Fruit fly (Drosophila melanogaster): ENCODE data around the gene ssx.
A peak's percentile ranks its signal among the peaks of the same experiment; 100 is the strongest.

Gene ssx

dm6 chrX:1322214-1322613 is 48.2 kb upstream of the ssx start, which contains the start of gene DAAM (continued):
- TF ChIP-seq CG3281 (GFP tag; optimal IDR thresholded peaks at IDR 0.05) (no peak), fd3F (GFP tag; optimal IDR thresholded peaks at IDR 0.05) (peak; percentile 23), E2f1 (GFP tag; IDR thresholded peaks at IDR 0.05) (peak; percentile 53), grn (GFP tag; optimal IDR thresholded peaks at IDR 0.05) (peak; percentile 60), Meics (GFP tag; optimal IDR thresholded peaks at IDR 0.05) (peak; percentile 70), onecut (GFP tag; IDR thresholded peaks at IDR 0.05) (no peak), Bdp1 (GFP tag; optimal IDR thresholded peaks at IDR 0.05) (peak; percentile 9), C15 (GFP tag; IDR thresholded peaks at IDR 0.05) (no peak), Dp (GFP tag; optimal IDR thresholded peaks at IDR 0.05) (peak; percentile 80), Rfx (GFP tag; IDR thresholded peaks at IDR 0.05) (peak; percentile 78), HLH4C (GFP tag; IDR thresholded peaks at IDR 0.05; ENCODE audit: partially characterized antibody) (peak; percentile 55), CG10543 (GFP tag; optimal IDR thresholded peaks at IDR 0.05) (peak; percentile 48), row (GFP tag; IDR thresholded peaks at IDR 0.05) (peak; percentile 22; the same call in 1 of the 3 replicates), stc (GFP tag; IDR thresholded peaks at IDR 0.05) (no peak), aop (GFP tag; IDR thresholded peaks at IDR 0.05) (no peak), insv (GFP tag; optimal IDR thresholded peaks at IDR 0.05) (peak in 1 of 2 experiments; percentile 41), bbx (GFP tag; IDR thresholded peaks at IDR 0.05; ENCODE audit: partially characterized antibody) (peak; percentile 63; the same call in 1 of the 2 replicates), Med (GFP tag) (peak; percentile 95), Aef1 (GFP tag; IDR thresholded peaks at IDR 0.05) (no peak), unc-4 (GFP tag; IDR thresholded peaks at IDR 0.05; ENCODE audit: partially characterized antibody) (peak; percentile 41), CG18599 (GFP tag; optimal IDR thresholded peaks at IDR 0.05) (peak; percentile 31), sob (GFP tag; IDR thresholded peaks at IDR 0.05) (peak; percentile 69), CG9437 (GFP tag; optimal IDR thresholded peaks at IDR 0.05) (no peak), psq (GFP tag; optimal IDR thresholded peaks at IDR 0.05) (no peak), CG12104 (GFP tag; optimal IDR thresholded peaks at IDR 0.05) (no peak), CG34376 (GFP tag; optimal IDR thresholded peaks at IDR 0.05) (peak; percentile 66), CG17359 (tag; optimal IDR thresholded peaks at IDR 0.05) (peak; percentile 6), Pdp1 (GFP tag; optimal IDR thresholded peaks at IDR 0.05) (peak in 1 of 2 experiments; percentile 2)

- no peak for TF ChIP-seq CG10979 (tag; optimal IDR thresholded peaks at IDR 0.05)
- TF ChIP-seq CG6175 (GFP tag; IDR thresholded peaks at IDR 0.05), result 0 out of 3 replicates have a peak, but pooled peaks have one; percentile 13
- TF ChIP-seq CG34422 (GFP tag; IDR thresholded peaks at IDR 0.05), result peak; percentile 43; the same call in 1 of the 3 replicates
- TF ChIP-seq Jarid2 (GFP tag; optimal IDR thresholded peaks at IDR 0.05), result peak; percentile 57
- TF ChIP-seq row (GFP tag; IDR thresholded peaks at IDR 0.05), result peak; percentile 12; the same call in 1 of the 3 replicates
- TF ChIP-seq vvl (GFP tag; IDR thresholded peaks at IDR 0.05), result peak; percentile 6; the same call in 1 of the 2 replicates
- TF ChIP-seq Med (GFP tag), result peak; percentile 43
- no peak for TF ChIP-seq Nf-YB (GFP tag; optimal IDR thresholded peaks at IDR 0.05)
- TF ChIP-seq ci (GFP tag; IDR thresholded peaks at IDR 0.05), result 0 out of 3 replicates have a peak, but pooled peaks have one; percentile 39
- TF ChIP-seq CG13287 (GFP tag; IDR thresholded peaks at IDR 0.05; ENCODE audit: partially characterized antibody), result 0 out of 2 replicates have a peak, but pooled peaks have one; percentile 17
- no peak for TF ChIP-seq CG17912 (GFP tag; optimal IDR thresholded peaks at IDR 0.05)
- TF ChIP-seq Adf1 (GFP tag; IDR thresholded peaks at IDR 0.05), result peak; percentile 58
- TF ChIP-seq Drgx (GFP tag; IDR thresholded peaks at IDR 0.05), result peak; percentile 31; the same call in 1 of the 2 replicates
- TF ChIP-seq CG12769 (tag; optimal IDR thresholded peaks at IDR 0.05), result peak; percentile 21
- TF ChIP-seq Deaf1 (tag; optimal IDR thresholded peaks at IDR 0.05), result peak; percentile 63
- TF ChIP-seq chif (GFP tag; optimal IDR thresholded peaks at IDR 0.05), result no peak
- no peak for TF ChIP-seq sisA (GFP tag; IDR thresholded peaks at IDR 0.05)
- no peak for TF ChIP-seq CG13624 (GFP tag; optimal IDR thresholded peaks at IDR 0.05)
- 0 out of 3 replicates have a peak, but pooled peaks have one; percentile 31 for TF ChIP-seq sr (GFP tag; IDR thresholded peaks at IDR 0.05)
- TF ChIP-seq chinmo (GFP tag; IDR thresholded peaks at IDR 0.05; ENCODE audit: partially characterized antibody), result 0 out of 4 replicates have a peak, but pooled peaks have one; percentile 53
- TF ChIP-seq CG12942 (GFP tag; optimal IDR thresholded peaks at IDR 0.05), result no peak
- TF ChIP-seq pan (optimal IDR thresholded peaks at IDR 0.05), result no peak
- peak in 1 of 2 experiments; percentile 15 for TF ChIP-seq pan (GFP tag; optimal IDR thresholded peaks at IDR 0.05 in 1 of 2, IDR thresholded peaks at IDR 0.05 in 1 of 2)
- TF ChIP-seq dmrt99B (tag; optimal IDR thresholded peaks at IDR 0.05), result no peak
Observed at dm6 chrX:1337998-1338397, 32.4 kb upstream of the ssx start.

Data from whole organism, embryonic.